Worm (Caenorhabditis elegans): ENCODE results near the gene F43G6.10.

F43G6.10 gene

ce11 chrII:11811241-11811640, 2.1 kb downstream of the F43G6.10 start:
- TF ChIP-seq unc-62 (GFP tag; optimal IDR thresholded peaks at IDR 0.05): no peak

- no peak for TF ChIP-seq unc-62 (GFP tag; optimal IDR thresholded peaks at IDR 0.05)
Observed at ce11 chrII:11813895-11814369, 4.8 kb downstream of the F43G6.10 start, which contains the start of gene F43G6.8. F43G6.8 (minus strand) TSS chrII:11814092.

ce11 chrII:11816014-11816413, 6.9 kb downstream of the F43G6.10 start:
- no peak for TF ChIP-seq unc-62 (GFP tag; optimal IDR thresholded peaks at IDR 0.05)

ce11 chrII:11816475-11816874, 7.3 kb downstream of the F43G6.10 start, which contains the start of gene pap-3:
pap-3 (minus strand) TSS chrII:11816575.
- no peak for TF ChIP-seq unc-62 (GFP tag; optimal IDR thresholded peaks at IDR 0.05)

- no peak for TF ChIP-seq unc-62 (GFP tag; optimal IDR thresholded peaks at IDR 0.05)
Observed at ce11 chrII:11819824-11820223, 10.7 kb downstream of the F43G6.10 start, which contains the start of gene Y6D1A.2. Y6D1A.2 (minus strand) TSS chrII:11819924.

- TF ChIP-seq unc-62 (GFP tag; optimal IDR thresholded peaks at IDR 0.05): no peak
Observed at ce11 chrII:11823566-11824308, 14.6 kb downstream of the F43G6.10 start, which contains the start of gene Y6D1A.1. Y6D1A.1 (minus strand) TSS chrII:11823616.

- TF ChIP-seq unc-62 (GFP tag; optimal IDR thresholded peaks at IDR 0.05): no peak
Observed at ce11 chrII:11829920-11830319, 20.8 kb downstream of the F43G6.10 start, which contains the start of gene pes-5. pes-5 (minus strand) TSS chrII:11830020.

ce11 chrII:11830601-11831000, 21.5 kb downstream of the F43G6.10 start:
- TF ChIP-seq unc-62 (GFP tag; optimal IDR thresholded peaks at IDR 0.05): no peak

ce11 chrII:11832475-11832874, 23.3 kb downstream of the F43G6.10 start, which contains the start of gene clec-144:
clec-144 (minus strand) TSS chrII:11832575.
- no peak for TF ChIP-seq unc-62 (GFP tag; optimal IDR thresholded peaks at IDR 0.05)

- no peak for TF ChIP-seq unc-62 (GFP tag; optimal IDR thresholded peaks at IDR 0.05)
Observed at ce11 chrII:11835208-11835607, 26.1 kb downstream of the F43G6.10 start, which contains the start of gene T27D12.6. T27D12.6 (plus strand) TSS chrII:11835508.

- TF ChIP-seq unc-62 (GFP tag; optimal IDR thresholded peaks at IDR 0.05): no peak
Observed at ce11 chrII:11836554-11837218, 27.5 kb downstream of the F43G6.10 start.

ce11 chrII:11838353-11838752, 29.2 kb downstream of the F43G6.10 start:
- TF ChIP-seq unc-62 (GFP tag; optimal IDR thresholded peaks at IDR 0.05): no peak

- TF ChIP-seq unc-62 (GFP tag; optimal IDR thresholded peaks at IDR 0.05): no peak
Observed at ce11 chrII:11839116-11839515, 30.0 kb downstream of the F43G6.10 start.

ce11 chrII:11841653-11842052, 32.5 kb downstream of the F43G6.10 start:
- no peak for TF ChIP-seq unc-62 (GFP tag; optimal IDR thresholded peaks at IDR 0.05)

ce11 chrII:11842317-11842716, 33.2 kb downstream of the F43G6.10 start, which contains the start of gene T27D12.1:
T27D12.1 (plus strand) TSS chrII:11842617.
- no peak for TF ChIP-seq unc-62 (GFP tag; optimal IDR thresholded peaks at IDR 0.05)

ce11 chrII:11842766-11843165, 33.6 kb downstream of the F43G6.10 start:
- TF ChIP-seq unc-62 (GFP tag; optimal IDR thresholded peaks at IDR 0.05): no peak
